Fruit fly (Drosophila melanogaster): ENCODE data around the gene Bka.
A peak's percentile ranks its signal among the peaks of the same experiment; 100 is the strongest.

Gene Bka

DNA sequence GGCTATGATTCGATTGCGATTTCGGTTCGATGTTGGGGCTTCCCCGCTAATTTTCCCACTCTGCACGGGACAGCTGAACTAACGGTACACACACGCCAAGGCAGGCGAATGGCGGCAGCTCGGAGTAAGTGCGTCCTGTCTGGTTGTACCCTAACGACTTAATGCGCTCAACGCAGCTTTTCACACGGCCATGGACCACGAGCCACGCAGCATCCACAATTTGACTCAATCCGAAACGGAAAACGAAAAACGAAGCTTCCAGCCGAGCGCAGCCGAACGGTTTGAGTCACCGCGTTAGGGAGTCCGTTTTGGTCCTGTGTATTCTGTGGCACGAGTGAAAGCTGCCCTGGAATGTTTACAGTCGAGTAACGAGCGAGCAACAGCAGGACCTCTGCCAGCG lies 9.0 kb upstream of the Bka start, which contains the start of gene nAChRalpha6 (continued):
- TF ChIP-seq pan (optimal IDR thresholded peaks at IDR 0.05): no peak
- peak in 1 of 2 experiments; percentile 5 for TF ChIP-seq pan (GFP tag; optimal IDR thresholded peaks at IDR 0.05 in 1 of 2, IDR thresholded peaks at IDR 0.05 in 1 of 2)
- no peak for TF ChIP-seq Camta (GFP tag; optimal IDR thresholded peaks at IDR 0.05)
- peak; percentile 10 for TF ChIP-seq Ets65A (GFP tag)
- TF ChIP-seq CG17359 (tag; optimal IDR thresholded peaks at IDR 0.05): no peak
- no peak for TF ChIP-seq bbx (GFP tag; IDR thresholded peaks at IDR 0.05; ENCODE audit: partially characterized antibody)
- TF ChIP-seq CG4730 (GFP tag; IDR thresholded peaks at IDR 0.05): no peak
- TF ChIP-seq z (GFP tag; IDR thresholded peaks at IDR 0.05): peak; percentile 92
- TF ChIP-seq Dref (GFP tag; IDR thresholded peaks at IDR 0.05): no peak
- no peak for TF ChIP-seq dan (GFP tag; IDR thresholded peaks at IDR 0.05)
- no peak for TF ChIP-seq CG12769 (tag; optimal IDR thresholded peaks at IDR 0.05)
- TF ChIP-seq kay (GFP tag; optimal IDR thresholded peaks at IDR 0.05): no peak
- TF ChIP-seq CG3065 (GFP tag; optimal IDR thresholded peaks at IDR 0.05): no peak
- no peak for TF ChIP-seq tin (GFP tag; optimal IDR thresholded peaks at IDR 0.05)
- TF ChIP-seq phol (tag; optimal IDR thresholded peaks at IDR 0.05): no peak
- no peak for TF ChIP-seq btn (GFP tag; optimal IDR thresholded peaks at IDR 0.05)
- no peak for TF ChIP-seq Aef1 (GFP tag; IDR thresholded peaks at IDR 0.05)
- TF ChIP-seq Atf6 (GFP tag; IDR thresholded peaks at IDR 0.05): no peak
- no peak for TF ChIP-seq CG5953 (GFP tag; IDR thresholded peaks at IDR 0.05)
- TF ChIP-seq dm (GFP tag; optimal IDR thresholded peaks at IDR 0.05): no peak
- TF ChIP-seq PHDP (tag; optimal IDR thresholded peaks at IDR 0.05): no peak
- TF ChIP-seq p53 (GFP tag; optimal IDR thresholded peaks at IDR 0.05): no peak
- TF ChIP-seq CG10979 (tag; optimal IDR thresholded peaks at IDR 0.05): no peak
- TF ChIP-seq lola (GFP tag; optimal IDR thresholded peaks at IDR 0.05): no peak
- no peak for TF ChIP-seq emc (GFP tag; optimal IDR thresholded peaks at IDR 0.05)
- TF ChIP-seq Lhr (GFP tag; optimal IDR thresholded peaks at IDR 0.05): no peak
- TF ChIP-seq CG2120 (GFP tag; optimal IDR thresholded peaks at IDR 0.05): no peak
- TF ChIP-seq Rx (GFP tag; IDR thresholded peaks at IDR 0.05): no peak
- TF ChIP-seq sisA (GFP tag; IDR thresholded peaks at IDR 0.05): no peak
- no peak for TF ChIP-seq ash1 (GFP tag; optimal IDR thresholded peaks at IDR 0.05)
- no peak for TF ChIP-seq Chrac-16 (GFP tag; optimal IDR thresholded peaks at IDR 0.05)
- no peak for TF ChIP-seq wek (GFP tag; optimal IDR thresholded peaks at IDR 0.05)

DNA sequence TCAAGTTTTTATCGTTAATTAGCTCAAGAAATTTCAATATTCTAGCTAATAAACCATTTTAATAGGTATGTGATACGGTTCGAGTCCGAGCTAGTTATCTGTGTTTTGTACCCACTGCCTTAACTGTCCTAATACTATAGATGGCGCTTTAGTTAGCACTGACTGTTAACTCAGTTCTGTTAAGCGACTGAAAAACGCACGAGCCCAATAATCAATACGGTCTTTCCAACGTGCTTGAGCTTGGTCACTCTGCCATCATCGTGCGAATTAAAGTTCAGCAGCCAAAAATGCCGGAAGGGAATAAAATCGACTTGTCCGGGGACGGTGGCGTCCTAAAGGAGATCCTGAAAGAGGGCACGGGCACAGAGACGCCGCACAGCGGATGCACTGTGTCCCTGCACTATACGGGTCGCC lies 7.2 kb upstream of the Bka start, which contains the start of gene Fkbp59:
Gene Fkbp59, plus strand, starts transcription at position 150 of the 414 bp plus-strand sequence.
- TF ChIP-seq danr (GFP tag; IDR thresholded peaks at IDR 0.05) (no peak), insv (GFP tag; optimal IDR thresholded peaks at IDR 0.05) (peak in 1 of 2 experiments; percentile 43), CG11696 (GFP tag; IDR thresholded peaks at IDR 0.05) (no peak), HmgZ (tag; optimal IDR thresholded peaks at IDR 0.05) (peak; percentile 60), Antp (GFP tag; optimal IDR thresholded peaks at IDR 0.05) (no peak), Myb (GFP tag; optimal IDR thresholded peaks at IDR 0.05) (peak; percentile 39), slbo (GFP tag; IDR thresholded peaks at IDR 0.05) (peak; percentile 31; the same call in 1 of the 2 replicates), CG7839 (tag; optimal IDR thresholded peaks at IDR 0.05) (peak; percentile 15), CG4328 (GFP tag; optimal IDR thresholded peaks at IDR 0.05) (no peak), z (GFP tag; IDR thresholded peaks at IDR 0.05) (no peak), nmo (GFP tag; optimal IDR thresholded peaks at IDR 0.05) (peak; percentile 17), CG3281 (GFP tag; optimal IDR thresholded peaks at IDR 0.05) (no peak), Fer2 (tag; optimal IDR thresholded peaks at IDR 0.05) (no peak), CG32532 (GFP tag; IDR thresholded peaks at IDR 0.05) (peak; percentile 15; the same call in 1 of the 2 replicates), CG16813 (GFP tag; IDR thresholded peaks at IDR 0.05; ENCODE audit: partially characterized antibody) (peak; percentile 55), CG3995 (GFP tag; optimal IDR thresholded peaks at IDR 0.05) (no peak), ara (GFP tag; IDR thresholded peaks at IDR 0.05) (no peak), Hand (GFP tag; optimal IDR thresholded peaks at IDR 0.05) (no peak), prd (optimal IDR thresholded peaks at IDR 0.05) (no peak), prd (GFP tag; IDR thresholded peaks at IDR 0.05) (peak; percentile 17; the same call in 1 of the 3 replicates), CG12391 (tag; optimal IDR thresholded peaks at IDR 0.05) (peak; percentile 22), MTF-1 (GFP tag; optimal IDR thresholded peaks at IDR 0.05; ENCODE audit: borderline replicate concordance) (peak; percentile 92)
